Worm (Caenorhabditis elegans): ENCODE data around the gene F56H9.8.

The F56H9.8 gene

ce11 chrV:12644500-12644899 is at the start of gene F56H9.8:
Gene F56H9.8 (plus strand): TSS chrV:12644800.
- TF ChIP-seq unc-62 (GFP tag; optimal IDR thresholded peaks at IDR 0.05), result no peak

ce11 chrV:12596196-12596595 is 48.4 kb upstream of the F56H9.8 start, which contains the start of gene mma-1:
Gene mma-1 (minus strand): TSS chrV:12596296.
- TF ChIP-seq unc-62 (GFP tag; optimal IDR thresholded peaks at IDR 0.05), result no peak

DNA sequence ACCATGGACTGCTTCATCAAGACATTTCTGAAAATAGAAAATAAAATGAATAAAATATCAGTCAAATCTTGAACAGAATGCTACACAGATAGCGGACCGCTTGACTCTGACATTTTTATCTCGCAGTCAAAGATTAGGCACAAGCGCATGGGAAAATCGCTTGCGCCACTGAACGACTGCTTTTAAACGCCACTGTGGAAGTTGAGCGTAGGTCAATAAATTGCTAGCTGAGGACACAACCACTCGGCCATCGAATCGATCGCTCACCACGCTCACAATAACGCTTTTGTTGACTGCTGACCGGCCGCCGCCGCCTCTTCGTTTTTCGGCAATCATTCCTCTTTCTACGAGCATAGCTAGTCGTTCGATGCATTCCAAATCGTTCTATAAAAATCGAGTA is 47.8 kb upstream of the F56H9.8 start:
- TF ChIP-seq unc-62 (GFP tag; optimal IDR thresholded peaks at IDR 0.05), result no peak

ce11 chrV:12599110-12599509 is 45.5 kb upstream of the F56H9.8 start, which contains the start of the genes C14C10.10 and ril-2:
Gene C14C10.10 (minus strand): TSS chrV:12599128.
Gene ril-2 (minus strand): TSS chrV:12599157.
- no peak for TF ChIP-seq unc-62 (GFP tag; optimal IDR thresholded peaks at IDR 0.05)

ce11 chrV:12599510-12600242 is 44.9 kb upstream of the F56H9.8 start, which contains the start of gene C14C10.5:
Gene C14C10.5 (plus strand): TSS chrV:12600192.
- no peak for TF ChIP-seq unc-62 (GFP tag; optimal IDR thresholded peaks at IDR 0.05)

ce11 chrV:12601835-12602234 is 42.8 kb upstream of the F56H9.8 start:
- no peak for TF ChIP-seq unc-62 (GFP tag; optimal IDR thresholded peaks at IDR 0.05)

DNA sequence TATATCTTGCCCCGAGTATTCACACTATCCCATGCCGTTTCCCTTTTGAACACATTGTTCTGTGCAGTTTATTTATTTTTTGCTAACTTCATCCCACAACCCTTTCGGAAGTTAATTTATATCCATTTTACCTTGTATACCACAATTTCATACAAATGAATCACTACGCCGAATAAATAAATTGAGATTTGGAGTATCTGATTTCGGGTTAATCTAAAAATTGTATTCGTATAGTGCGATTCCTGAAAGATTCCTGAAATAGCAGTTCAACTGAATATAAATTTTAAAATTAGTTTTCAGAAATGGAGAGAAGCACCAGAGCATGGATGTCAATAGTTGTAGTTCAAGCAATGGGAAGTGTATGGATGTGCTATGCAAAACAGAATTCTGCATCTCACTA is 37.5 kb upstream of the F56H9.8 start, which contains the start of gene erg-28:
TSS of gene erg-28 (plus strand) at position 301 of the 400 bp plus-strand sequence.
- TF ChIP-seq unc-62 (GFP tag; optimal IDR thresholded peaks at IDR 0.05), result no peak

DNA sequence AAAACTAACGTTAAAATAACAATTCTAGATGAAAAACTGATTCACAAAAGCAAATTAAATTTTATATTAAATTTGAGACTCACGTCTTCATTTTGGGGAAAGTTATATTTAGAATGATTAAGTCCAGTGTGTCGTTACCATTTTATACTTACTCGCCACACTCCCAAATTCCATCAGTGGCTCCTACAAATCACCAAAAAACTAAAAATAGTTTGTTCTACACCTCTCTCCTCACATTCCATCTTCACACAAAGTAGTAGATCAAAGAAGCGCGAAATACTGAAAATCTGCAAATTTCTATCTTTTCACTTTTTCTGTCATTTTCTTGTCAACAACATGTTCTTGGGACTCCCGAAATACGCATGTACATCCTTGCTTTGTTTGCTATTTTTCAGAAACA is 35.7 kb upstream of the F56H9.8 start, which contains the start of gene ZC116.5:
TSS of gene ZC116.5 (minus strand) at position 101 of the 400 bp plus-strand sequence.
- TF ChIP-seq unc-62 (GFP tag; optimal IDR thresholded peaks at IDR 0.05), result no peak

ce11 chrV:12609526-12609925 is 35.1 kb upstream of the F56H9.8 start, which contains the start of gene ZC116.1:
Gene ZC116.1 (plus strand): TSS chrV:12609826.
- no peak for TF ChIP-seq unc-62 (GFP tag; optimal IDR thresholded peaks at IDR 0.05)

DNA sequence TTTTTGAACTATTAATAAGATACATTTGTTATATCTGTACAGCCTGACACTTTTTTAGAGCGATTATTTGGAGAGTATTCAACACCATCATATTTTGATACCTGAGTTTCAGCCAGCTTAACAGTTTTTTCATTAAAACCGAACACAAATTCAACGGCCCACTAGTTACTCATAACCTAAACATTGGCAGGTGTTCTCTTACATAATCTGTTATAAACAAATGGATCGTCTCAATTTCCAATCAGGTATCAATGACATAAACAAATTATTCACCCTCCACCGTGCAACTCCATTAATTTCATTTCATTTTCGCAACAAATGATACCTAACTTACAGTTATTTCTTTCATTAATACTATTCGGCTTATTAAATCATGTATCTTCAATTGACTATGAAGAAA is 33.6 kb upstream of the F56H9.8 start, which contains the start of gene cubn-1:
TSS of gene cubn-1 (plus strand) at position 301 of the 400 bp plus-strand sequence.
- no peak for TF ChIP-seq unc-62 (GFP tag; optimal IDR thresholded peaks at IDR 0.05)

- no peak for TF ChIP-seq unc-62 (GFP tag; optimal IDR thresholded peaks at IDR 0.05)
These were observed 32.5 kb upstream of the F56H9.8 start, which contains the start of gene cyc-2.2 for ce11 chrV:12612118-12612517. Gene cyc-2.2 (minus strand): TSS chrV:12612218.

ce11 chrV:12624371-12624770 is 20.2 kb upstream of the F56H9.8 start, which contains the start of gene F56H9.9:
Gene F56H9.9 (minus strand): TSS chrV:12624471.
- no peak for TF ChIP-seq unc-62 (GFP tag; optimal IDR thresholded peaks at IDR 0.05)

ce11 chrV:12629743-12630142 is 14.9 kb upstream of the F56H9.8 start, which contains the start of gene F56H9.6:
Gene F56H9.6 (minus strand): TSS chrV:12629843.
- TF ChIP-seq unc-62 (GFP tag; optimal IDR thresholded peaks at IDR 0.05), result no peak

DNA sequence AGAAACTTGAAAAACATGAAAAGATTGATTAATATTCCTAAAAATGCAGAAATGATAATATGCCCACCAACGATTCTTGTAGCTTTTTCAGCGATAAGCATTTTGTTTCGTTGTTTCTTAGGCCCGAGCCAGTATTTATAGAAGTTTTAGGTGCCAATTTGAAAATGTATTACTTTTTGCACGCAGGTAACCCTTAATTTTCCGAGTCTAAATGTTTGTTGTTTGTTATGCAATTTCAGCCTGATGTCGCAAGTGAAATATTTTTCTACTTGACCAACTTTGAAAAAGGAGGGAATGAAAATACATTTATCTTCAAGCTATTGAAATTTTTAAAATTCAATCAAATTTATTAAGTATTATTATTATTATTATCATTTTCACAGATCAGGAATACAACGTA is 12.6 kb upstream of the F56H9.8 start, which contains the start of gene srx-113:
TSS of gene srx-113 (minus strand) at position 101 of the 400 bp plus-strand sequence.
- TF ChIP-seq unc-62 (GFP tag; optimal IDR thresholded peaks at IDR 0.05), result no peak

DNA sequence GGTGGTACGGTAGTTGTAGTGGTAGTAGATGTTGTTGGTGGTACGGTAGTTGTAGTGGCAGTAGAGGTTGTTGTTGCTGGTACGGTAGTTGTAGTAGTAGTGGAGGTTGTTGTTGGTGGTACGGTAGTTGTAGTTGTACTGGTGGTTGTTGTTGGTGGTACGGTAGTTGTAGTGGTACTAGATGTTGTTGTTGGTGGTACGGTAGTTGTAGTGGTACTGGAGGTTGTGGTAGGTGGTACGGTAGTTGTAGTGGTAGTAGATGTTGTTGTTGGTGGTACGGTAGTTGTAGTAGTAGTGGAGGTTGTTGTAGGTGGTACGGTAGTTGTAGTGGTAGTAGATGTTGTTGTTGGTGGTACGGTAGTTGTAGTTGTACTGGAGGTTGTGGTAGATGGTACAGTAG is 11.6 kb upstream of the F56H9.8 start:
- no peak for TF ChIP-seq unc-62 (GFP tag; optimal IDR thresholded peaks at IDR 0.05)

ce11 chrV:12634050-12634449 is 10.6 kb upstream of the F56H9.8 start:
- TF ChIP-seq unc-62 (GFP tag; optimal IDR thresholded peaks at IDR 0.05), result no peak

ce11 chrV:12634746-12635145 is 9.9 kb upstream of the F56H9.8 start:
- no peak for TF ChIP-seq unc-62 (GFP tag; optimal IDR thresholded peaks at IDR 0.05)

Data from whole organism, dauer.